Fruit fly (Drosophila melanogaster): ENCODE data around the gene CG6138.
A peak's percentile ranks its signal among the peaks of the same experiment; 100 is the strongest.

DNA sequence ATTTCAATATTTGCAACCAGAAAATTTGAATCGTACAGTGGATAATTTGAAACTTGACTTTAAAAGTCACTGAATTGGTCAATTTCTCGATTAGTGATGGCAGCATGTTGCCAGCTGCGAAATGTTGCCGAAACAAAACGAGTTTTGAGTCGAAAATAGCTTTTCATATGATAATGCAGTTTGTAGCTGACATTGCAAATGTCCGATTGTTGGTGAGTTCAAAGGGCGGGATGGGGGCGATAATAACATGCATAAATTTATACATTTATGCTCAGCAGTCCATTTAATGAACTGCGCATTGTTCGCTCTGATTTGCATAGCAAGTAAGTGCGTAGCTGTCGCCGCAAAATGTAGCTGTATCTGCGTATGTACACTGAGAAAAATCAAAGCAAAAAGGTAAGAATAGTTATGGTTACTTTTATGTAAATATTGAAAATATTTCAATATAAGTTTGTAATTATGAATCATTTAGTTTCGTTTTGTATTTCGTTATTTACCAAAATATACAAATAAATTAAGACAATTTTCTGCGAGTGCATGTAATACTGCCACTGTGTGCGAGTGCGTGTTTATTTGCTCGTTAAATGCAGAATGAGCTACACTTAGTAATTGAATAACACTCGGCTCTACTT, 40.0 kb upstream of the CG6138 start, which contains the start of gene Lip4:
- TF ChIP-seq kay (GFP tag; ENCODE audit: borderline replicate concordance) (no peak), toe (GFP tag; optimal IDR thresholded peaks at IDR 0.05) (no peak), CG7045 (GFP tag; optimal IDR thresholded peaks at IDR 0.05) (peak; percentile 61), Crg-1 (GFP tag; optimal IDR thresholded peaks at IDR 0.05) (no peak), CG7101 (tag; optimal IDR thresholded peaks at IDR 0.05) (peak; percentile 48)

All from whole organism, adult.